Fruit fly (Drosophila melanogaster): Measurements from ENCODE around the gene neb.
A peak's percentile ranks its signal among the peaks of the same experiment; 100 is the strongest.

Gene neb

DNA sequence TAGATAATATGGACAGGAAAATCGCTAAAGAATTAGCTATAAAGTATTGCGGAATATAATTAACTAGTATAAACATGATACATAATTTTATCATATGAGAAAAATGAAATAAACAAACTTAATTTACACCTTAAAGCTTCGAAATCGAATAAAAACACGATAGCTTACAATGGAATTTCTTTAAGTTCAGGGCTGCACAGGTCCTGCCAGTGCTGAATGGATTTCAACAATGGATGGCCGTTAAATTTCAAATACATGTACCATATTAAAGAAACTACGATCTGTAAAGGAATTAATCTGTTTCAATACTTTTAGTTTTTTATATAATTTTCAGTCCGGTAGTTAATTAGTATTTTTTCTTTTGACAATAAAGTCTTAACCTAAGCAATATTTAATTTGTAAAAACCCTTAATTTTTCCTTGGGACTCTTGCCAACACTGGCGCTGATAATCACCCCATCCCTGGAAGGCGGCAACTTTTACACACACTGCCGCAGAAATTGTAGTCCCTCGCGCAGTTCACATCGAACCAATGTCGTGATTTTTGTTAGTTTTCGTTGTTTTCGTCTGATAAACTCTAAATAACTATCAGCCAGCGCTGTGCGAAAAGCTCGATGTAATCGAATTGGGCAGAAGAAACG is 14.4 kb upstream of the neb start, which contains the start of the genes barr and lok:
Gene barr (minus strand): TSS at position 353 of the 640 bp plus-strand sequence.
Gene lok (plus strand): TSS at position 405 of the 640 bp plus-strand sequence.
- peak; percentile 37 for TF ChIP-seq CG8159 (tag; optimal IDR thresholded peaks at IDR 0.05)
- peak; percentile 20 for TF ChIP-seq CG15710 (tag; optimal IDR thresholded peaks at IDR 0.05)
- no peak for TF ChIP-seq CG4496 (GFP tag; IDR thresholded peaks at IDR 0.05)
- no peak for TF ChIP-seq CG14655 (GFP tag; optimal IDR thresholded peaks at IDR 0.05)
- no peak for TF ChIP-seq fd96Ca (GFP tag; IDR thresholded peaks at IDR 0.05)
- TF ChIP-seq CG12605 (GFP tag; IDR thresholded peaks at IDR 0.05) = no peak
- no peak for TF ChIP-seq Snoo (tag; optimal IDR thresholded peaks at IDR 0.05)
- TF ChIP-seq CG17806 (tag; optimal IDR thresholded peaks at IDR 0.05) = no peak
- no peak for TF ChIP-seq Pif1B (GFP tag; optimal IDR thresholded peaks at IDR 0.05)
- TF ChIP-seq EcR (GFP tag; optimal IDR thresholded peaks at IDR 0.05) = no peak
- peak; percentile 17 for TF ChIP-seq CG9948 (tag; optimal IDR thresholded peaks at IDR 0.05)
- no peak for TF ChIP-seq CG8301 (tag; optimal IDR thresholded peaks at IDR 0.05)
- TF ChIP-seq Pif1A (GFP tag; optimal IDR thresholded peaks at IDR 0.05) = no peak
- no peak for TF ChIP-seq CG32121 (GFP tag; IDR thresholded peaks at IDR 0.05)
- TF ChIP-seq CG34367 (tag; optimal IDR thresholded peaks at IDR 0.05) = no peak
- no peak for TF ChIP-seq D1 (tag; optimal IDR thresholded peaks at IDR 0.05)
- TF ChIP-seq gl (tag; optimal IDR thresholded peaks at IDR 0.05) = no peak

DNA sequence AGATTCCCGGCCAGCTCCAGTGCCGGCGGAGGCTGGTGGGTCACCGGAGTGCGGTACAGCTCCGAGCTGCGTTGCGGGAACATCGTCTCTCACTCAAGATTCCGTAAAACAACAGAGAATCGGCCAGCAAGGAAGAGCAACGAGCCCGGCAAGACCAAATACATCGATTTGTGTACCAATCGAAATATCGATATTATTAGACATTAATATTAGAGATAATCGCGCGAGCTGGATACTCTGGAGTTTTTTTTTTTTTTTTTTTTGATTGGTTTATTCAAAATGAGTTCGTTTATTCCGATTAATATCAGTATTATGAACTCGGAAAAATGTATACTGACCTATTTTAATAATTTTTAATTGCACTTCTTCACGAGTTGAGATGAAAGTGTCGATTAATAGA is 10.0 kb upstream of the neb start, which contains the start of gene vls:
Gene vls (minus strand): TSS at position 164 of the 400 bp plus-strand sequence.
- TF ChIP-seq Ets98B (GFP tag; IDR thresholded peaks at IDR 0.05) (no peak), gl (tag; optimal IDR thresholded peaks at IDR 0.05) (no peak), CG13204 (GFP tag; optimal IDR thresholded peaks at IDR 0.05) (no peak), CG34367 (tag; optimal IDR thresholded peaks at IDR 0.05) (no peak), D1 (tag; optimal IDR thresholded peaks at IDR 0.05) (no peak), CG10348 (GFP tag; IDR thresholded peaks at IDR 0.05) (no peak), rn (GFP tag; IDR thresholded peaks at IDR 0.05) (no peak), CG8301 (tag; optimal IDR thresholded peaks at IDR 0.05) (no peak), fd96Ca (GFP tag; IDR thresholded peaks at IDR 0.05) (no peak), CG8159 (tag; optimal IDR thresholded peaks at IDR 0.05) (no peak), CG15710 (tag; optimal IDR thresholded peaks at IDR 0.05) (no peak), CG17806 (tag; optimal IDR thresholded peaks at IDR 0.05) (no peak), Snoo (tag; optimal IDR thresholded peaks at IDR 0.05) (no peak), CG4496 (GFP tag; IDR thresholded peaks at IDR 0.05) (no peak), CG12605 (GFP tag; IDR thresholded peaks at IDR 0.05) (no peak)

DNA sequence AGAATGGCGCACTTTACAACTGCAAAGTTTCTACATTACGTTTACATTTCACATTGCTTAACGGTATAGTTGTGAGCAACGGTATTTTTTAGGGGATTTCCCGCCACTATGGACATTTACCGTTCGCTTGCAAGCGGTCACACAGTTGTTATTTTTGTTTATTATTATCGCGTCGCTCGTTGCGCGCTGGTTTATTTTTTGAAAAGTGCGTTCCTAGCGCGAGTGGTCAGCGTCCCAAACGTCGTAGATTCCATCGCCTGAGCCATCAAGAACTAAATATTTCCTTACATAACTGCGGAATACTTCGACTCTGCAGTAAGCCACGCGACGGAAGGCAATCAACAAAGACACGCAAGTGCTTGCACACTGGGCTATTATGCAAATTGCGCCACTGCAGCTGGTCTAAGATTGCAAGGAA is 9.3 kb upstream of the neb start, which contains the start of gene bwa:
Gene bwa (plus strand): TSS at position 159 of the 418 bp plus-strand sequence.
- TF ChIP-seq fd96Ca (GFP tag; IDR thresholded peaks at IDR 0.05) (peak; percentile 36; the same call in 1 of the 3 replicates), EcR (GFP tag; optimal IDR thresholded peaks at IDR 0.05) (peak; percentile 13), CG8301 (tag; optimal IDR thresholded peaks at IDR 0.05) (no peak), Snoo (tag; optimal IDR thresholded peaks at IDR 0.05) (no peak), CG12605 (GFP tag; IDR thresholded peaks at IDR 0.05) (no peak), D1 (tag; optimal IDR thresholded peaks at IDR 0.05) (no peak), CG34367 (tag; optimal IDR thresholded peaks at IDR 0.05) (no peak), CG13204 (GFP tag; optimal IDR thresholded peaks at IDR 0.05) (no peak), CG9948 (tag; optimal IDR thresholded peaks at IDR 0.05) (no peak), CG14655 (GFP tag; optimal IDR thresholded peaks at IDR 0.05) (no peak), CG8159 (tag; optimal IDR thresholded peaks at IDR 0.05) (no peak), CG17806 (tag; optimal IDR thresholded peaks at IDR 0.05) (no peak), CG4496 (GFP tag; IDR thresholded peaks at IDR 0.05) (no peak), Pif1A (GFP tag; optimal IDR thresholded peaks at IDR 0.05) (no peak), CG32121 (GFP tag; IDR thresholded peaks at IDR 0.05) (no peak), gl (tag; optimal IDR thresholded peaks at IDR 0.05) (peak; percentile 19), rn (GFP tag; IDR thresholded peaks at IDR 0.05) (no peak), CG10348 (GFP tag; IDR thresholded peaks at IDR 0.05) (no peak), Pif1B (GFP tag; optimal IDR thresholded peaks at IDR 0.05) (no peak)

DNA sequence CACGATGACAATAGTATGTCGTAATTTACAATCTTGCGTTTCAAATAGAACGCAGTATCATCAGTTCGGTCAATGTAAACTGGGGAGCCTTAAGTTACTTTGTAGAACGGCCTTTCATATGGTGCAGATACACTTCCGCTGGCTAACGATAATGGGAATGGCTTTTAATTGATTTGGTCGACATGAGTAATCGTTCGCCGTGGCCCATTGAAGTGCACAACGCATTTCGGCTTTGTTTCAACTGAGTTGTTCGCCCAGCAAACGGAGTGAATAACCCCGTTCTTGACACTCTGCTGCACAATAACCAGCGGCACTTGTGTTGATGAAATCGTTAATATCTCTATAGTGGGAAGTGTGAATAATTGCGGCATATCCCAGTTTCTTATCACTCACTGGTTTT is 7.6 kb upstream of the neb start:
- no peak for TF ChIP-seq Pif1B (GFP tag; optimal IDR thresholded peaks at IDR 0.05)
- peak; percentile 84 for TF ChIP-seq EcR (GFP tag; optimal IDR thresholded peaks at IDR 0.05)

DNA sequence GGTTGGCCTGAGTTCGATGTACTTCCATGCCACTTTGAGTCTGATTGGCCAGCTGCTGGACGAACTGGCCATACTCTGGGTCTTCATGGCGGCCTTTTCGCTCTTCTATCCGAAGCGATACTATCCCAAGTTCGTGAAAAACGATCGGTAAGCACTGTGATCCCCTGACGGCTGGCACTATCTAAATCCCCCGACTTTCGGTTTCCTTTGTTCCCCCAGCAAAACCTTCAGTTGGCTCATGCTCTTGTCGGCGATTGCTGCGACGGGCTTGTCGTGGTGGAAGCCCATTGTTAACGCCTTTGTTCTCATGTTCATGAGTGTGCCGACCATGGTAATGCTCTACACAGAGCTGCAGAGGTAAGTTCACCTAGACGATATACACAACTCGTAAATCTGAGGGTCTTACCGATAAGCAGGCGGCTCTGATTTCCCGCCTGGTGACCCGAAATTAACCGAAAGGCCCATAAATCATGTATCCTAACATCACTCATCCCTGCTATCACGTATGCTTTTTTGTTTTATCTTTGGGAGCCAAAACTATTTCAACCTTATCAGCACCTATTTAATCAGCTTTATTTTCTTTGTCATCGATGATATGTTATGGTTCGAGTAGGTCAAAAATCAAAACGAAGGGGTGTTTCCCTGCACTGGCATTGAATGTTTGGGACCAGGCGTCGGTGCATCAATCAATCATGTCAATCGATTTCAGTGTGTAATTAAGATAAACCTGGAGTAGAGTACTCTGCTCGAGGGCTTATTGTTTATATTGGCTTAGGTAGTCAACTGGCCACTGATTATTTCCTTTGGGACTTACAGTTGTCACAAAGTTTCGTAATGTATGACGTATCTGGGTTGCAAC is 6.2 kb upstream of the neb start:
- TF ChIP-seq Pif1A (GFP tag; optimal IDR thresholded peaks at IDR 0.05) (no peak), gl (tag; optimal IDR thresholded peaks at IDR 0.05) (no peak), CG32121 (GFP tag; IDR thresholded peaks at IDR 0.05) (no peak), EcR (GFP tag; optimal IDR thresholded peaks at IDR 0.05) (peak; percentile 87)

DNA sequence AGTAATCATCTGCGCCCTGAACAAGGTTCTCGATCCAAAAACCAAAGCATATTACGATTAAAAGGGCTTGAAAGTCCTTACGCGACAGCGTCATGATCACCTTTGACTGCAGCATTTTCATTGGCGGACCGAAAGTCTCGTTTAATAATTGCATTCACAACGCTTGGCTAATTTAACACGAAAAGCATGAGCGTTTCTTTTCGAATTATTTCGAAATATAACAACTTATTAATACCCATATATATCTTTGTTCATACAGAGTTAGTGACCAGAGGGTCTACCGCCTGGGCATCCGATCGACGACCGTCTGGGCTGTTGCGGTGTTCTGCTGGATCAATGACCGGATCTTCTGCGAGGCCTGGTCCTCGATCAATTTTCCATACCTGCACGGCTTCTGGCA is 3.5 kb upstream of the neb start, which contains the start of gene CG10730:
Gene CG10730 (minus strand): TSS at position 101 of the 400 bp plus-strand sequence.
- no peak for TF ChIP-seq Ets98B (GFP tag; IDR thresholded peaks at IDR 0.05)
- TF ChIP-seq CG15710 (tag; optimal IDR thresholded peaks at IDR 0.05) = no peak
- TF ChIP-seq rn (GFP tag; IDR thresholded peaks at IDR 0.05) = no peak
- no peak for TF ChIP-seq CG9948 (tag; optimal IDR thresholded peaks at IDR 0.05)
- no peak for TF ChIP-seq CG13204 (GFP tag; optimal IDR thresholded peaks at IDR 0.05)
- TF ChIP-seq CG14655 (GFP tag; optimal IDR thresholded peaks at IDR 0.05) = no peak
- TF ChIP-seq CG32121 (GFP tag; IDR thresholded peaks at IDR 0.05) = no peak
- TF ChIP-seq CG4496 (GFP tag; IDR thresholded peaks at IDR 0.05) = no peak
- no peak for TF ChIP-seq CG34367 (tag; optimal IDR thresholded peaks at IDR 0.05)
- TF ChIP-seq CG12605 (GFP tag; IDR thresholded peaks at IDR 0.05) = no peak
- no peak for TF ChIP-seq CG8301 (tag; optimal IDR thresholded peaks at IDR 0.05)
- no peak for TF ChIP-seq fd96Ca (GFP tag; IDR thresholded peaks at IDR 0.05)
- no peak for TF ChIP-seq D1 (tag; optimal IDR thresholded peaks at IDR 0.05)
- no peak for TF ChIP-seq gl (tag; optimal IDR thresholded peaks at IDR 0.05)
- TF ChIP-seq CG8159 (tag; optimal IDR thresholded peaks at IDR 0.05) = no peak
- TF ChIP-seq Snoo (tag; optimal IDR thresholded peaks at IDR 0.05) = no peak
- no peak for TF ChIP-seq Pif1A (GFP tag; optimal IDR thresholded peaks at IDR 0.05)
- no peak for TF ChIP-seq CG17806 (tag; optimal IDR thresholded peaks at IDR 0.05)
- TF ChIP-seq Pif1B (GFP tag; optimal IDR thresholded peaks at IDR 0.05) = no peak
- no peak for TF ChIP-seq CG10348 (GFP tag; IDR thresholded peaks at IDR 0.05)
